Fruit fly (Drosophila melanogaster): ENCODE data around the gene PolI.

The PolI gene

dm6 chr3R:8277494-8278293 is 44.4 kb downstream of the PolI start, which contains the start of gene ato (continued):
- no peak for TF ChIP-seq Six4 (GFP tag; optimal IDR thresholded peaks at IDR 0.05)
- TF ChIP-seq CG2199 (GFP tag; IDR thresholded peaks at IDR 0.05): no peak
- TF ChIP-seq amos (GFP tag; IDR thresholded peaks at IDR 0.05; ENCODE audit: partially characterized antibody): no peak
- TF ChIP-seq bsh (GFP tag; optimal IDR thresholded peaks at IDR 0.05): no peak
- TF ChIP-seq CG1529 (GFP tag; optimal IDR thresholded peaks at IDR 0.05): no peak
- TF ChIP-seq ap (GFP tag; IDR thresholded peaks at IDR 0.05): no peak
- TF ChIP-seq GATAe (GFP tag; conservative IDR thresholded peaks at IDR 0.05): no peak
- no peak for TF ChIP-seq Ssrp (tag; optimal IDR thresholded peaks at IDR 0.05)
- TF ChIP-seq fu2 (GFP tag; optimal IDR thresholded peaks at IDR 0.05): no peak
- no peak for TF ChIP-seq CG6765 (GFP tag; optimal IDR thresholded peaks at IDR 0.05)
- TF ChIP-seq gsb (GFP tag; IDR thresholded peaks at IDR 0.05): no peak
- no peak for TF ChIP-seq Hr51 (GFP tag; optimal IDR thresholded peaks at IDR 0.05)
- peak; percentile 15 for TF ChIP-seq Ets65A (GFP tag)
- TF ChIP-seq CG16813 (GFP tag; IDR thresholded peaks at IDR 0.05; ENCODE audit: partially characterized antibody): no peak
- TF ChIP-seq bab2 (GFP tag; optimal IDR thresholded peaks at IDR 0.05): no peak

dm6 chr3R:8279970-8280369 is 46.7 kb downstream of the PolI start:
- TF ChIP-seq Opbp (GFP tag; IDR thresholded peaks at IDR 0.05; ENCODE audit: partially characterized antibody) (0 out of 3 replicates have a peak, but pooled peaks have one; percentile 32), sens (GFP tag) (peak; percentile 19), CG8281 (tag; optimal IDR thresholded peaks at IDR 0.05) (peak; percentile 90), E2f1 (GFP tag; IDR thresholded peaks at IDR 0.05) (no peak), hth (optimal IDR thresholded peaks at IDR 0.05) (no peak)

DNA sequence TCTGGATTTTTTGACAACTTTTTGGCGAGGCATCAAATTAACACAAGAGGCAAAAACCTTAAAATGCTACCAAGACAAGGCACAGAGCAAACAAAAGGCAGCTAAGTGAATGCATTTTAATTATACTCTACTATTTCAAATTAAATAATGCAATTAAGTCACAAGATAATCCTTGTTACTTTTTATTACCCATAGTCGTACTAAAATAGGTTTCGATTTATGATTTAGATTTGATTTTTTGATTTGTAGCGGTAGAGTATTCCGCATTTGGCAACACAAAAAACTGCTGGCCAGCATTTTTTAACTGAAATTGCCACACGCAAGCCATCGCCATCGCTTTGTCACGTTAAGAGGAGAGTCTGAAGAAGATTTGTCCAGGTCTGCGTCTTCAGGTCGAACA is 49.4 kb downstream of the PolI start:
- TF ChIP-seq gcm (GFP tag; optimal IDR thresholded peaks at IDR 0.05) (no peak), D19A (tag; optimal IDR thresholded peaks at IDR 0.05) (peak; percentile 23)

DNA sequence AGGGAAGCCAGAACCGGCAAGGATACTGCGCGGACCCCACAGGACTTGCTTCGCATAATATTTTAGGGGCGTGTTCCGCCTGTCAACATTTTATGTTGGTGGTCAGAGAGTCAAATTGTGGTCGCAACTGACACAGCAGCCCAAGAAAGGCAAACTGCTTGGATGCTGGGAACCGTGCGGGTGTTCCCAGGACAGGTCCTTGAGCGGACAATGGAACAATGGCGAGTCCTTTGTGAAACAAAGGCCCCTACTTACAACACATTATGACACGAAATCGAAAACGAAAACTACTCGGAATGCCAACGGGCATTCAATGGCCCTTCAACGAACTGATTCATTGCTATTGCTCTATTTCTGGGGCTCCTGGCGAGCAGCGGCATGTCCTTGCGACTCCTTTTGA is 50.9 kb downstream of the PolI start:
- TF ChIP-seq CG34422 (GFP tag; IDR thresholded peaks at IDR 0.05): no peak
- no peak for TF ChIP-seq inv (GFP tag; IDR thresholded peaks at IDR 0.05; ENCODE audit: partially characterized antibody)
- peak; percentile 39 for TF ChIP-seq zen (tag; optimal IDR thresholded peaks at IDR 0.05)
- no peak for TF ChIP-seq Dll (GFP tag; IDR thresholded peaks at IDR 0.05; ENCODE audit: partially characterized antibody)
- no peak for TF ChIP-seq CG10959 (GFP tag; IDR thresholded peaks at IDR 0.05)
- 0 out of 3 replicates have a peak, but pooled peaks have one; percentile 15 for TF ChIP-seq CG2889 (GFP tag; IDR thresholded peaks at IDR 0.05)
- TF ChIP-seq CG7786 (GFP tag; optimal IDR thresholded peaks at IDR 0.05): no peak
- peak; percentile 18 for TF ChIP-seq twi (tag; optimal IDR thresholded peaks at IDR 0.05)
- TF ChIP-seq D (optimal IDR thresholded peaks at IDR 0.05): peak; percentile 100
- TF ChIP-seq D (GFP tag; optimal IDR thresholded peaks at IDR 0.05): no peak
- TF ChIP-seq tll (GFP tag; optimal IDR thresholded peaks at IDR 0.05): peak in 1 of 2 experiments; percentile 75
- TF ChIP-seq CG34224 (GFP tag; IDR thresholded peaks at IDR 0.05; ENCODE audit: partially characterized antibody): no peak
- TF ChIP-seq Optix (GFP tag; IDR thresholded peaks at IDR 0.05): no peak
- TF ChIP-seq kay (GFP tag; optimal IDR thresholded peaks at IDR 0.05): no peak
- no peak for TF ChIP-seq cas (GFP tag; IDR thresholded peaks at IDR 0.05)
